Fruit fly (Drosophila melanogaster) whole organism: Measurements from ENCODE around the gene CG43135.

Experiments used
- CG8478 ChIP-seq: fragments of >200 bp; optimal IDR thresholded peaks from 2 replicates; lab custom pipeline; 2018; ENCODE audit warnings: inconsistent platforms
- Dll ChIP-seq: fragments of >200 bp; optimal IDR thresholded peaks from 2 replicates; lab custom pipeline; 2017
- EcR ChIP-seq, 2 experiments: fragments of >200 bp; optimal IDR thresholded peaks; 2 replicates each; lab custom pipeline; 2017; ENCODE audit warnings: missing biosample characterization in 2 of 2, missing genetic modification characterization in 2 of 2, missing genetic modification reagents in 2 of 2
- pan ChIP-seq: fragments of >200 bp; optimal IDR thresholded peaks from 2 replicates; lab custom pipeline; 2017
- psq ChIP-seq: fragments of >200 bp; optimal IDR thresholded peaks from 2 replicates; lab custom pipeline; 2017
- usp ChIP-seq: fragments of >200 bp; optimal IDR thresholded peaks from 2 replicates; lab custom pipeline; 2017; ENCODE audit warnings: missing biosample characterization, missing genetic modification characterization, mixed read lengths

Gene CG43135

DNA sequence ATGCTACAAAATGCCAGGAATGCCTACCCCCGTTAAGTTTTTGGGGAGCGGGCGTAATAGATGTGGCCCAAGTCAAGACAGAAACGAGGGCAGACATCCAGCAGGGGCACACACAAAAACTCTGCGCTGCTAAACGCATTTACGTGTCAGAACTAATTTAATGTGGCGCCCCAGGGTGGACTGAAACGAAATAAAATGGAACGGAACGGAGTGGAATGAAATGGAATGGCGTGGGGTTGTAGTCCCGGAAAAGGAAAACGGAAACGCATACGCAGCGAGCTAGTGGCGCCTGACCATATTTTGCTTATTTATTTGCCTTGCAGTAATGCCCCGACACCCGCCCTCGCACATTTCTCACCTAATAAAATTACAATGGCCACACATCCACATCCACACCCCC is 25.3 kb downstream of the CG43135 start:
- TF ChIP-seq usp (GFP tag; lab: Kevin White, UChicago) (no peak), pan (lab: Kevin White, UChicago) (no peak), CG8478 (no peak), EcR (GFP tag; optimal IDR thresholded peaks at IDR 0.05; lab: Kevin White, UChicago) (no peak), Dll (lab: Kevin White, UChicago) (no peak), psq (no peak)

DNA sequence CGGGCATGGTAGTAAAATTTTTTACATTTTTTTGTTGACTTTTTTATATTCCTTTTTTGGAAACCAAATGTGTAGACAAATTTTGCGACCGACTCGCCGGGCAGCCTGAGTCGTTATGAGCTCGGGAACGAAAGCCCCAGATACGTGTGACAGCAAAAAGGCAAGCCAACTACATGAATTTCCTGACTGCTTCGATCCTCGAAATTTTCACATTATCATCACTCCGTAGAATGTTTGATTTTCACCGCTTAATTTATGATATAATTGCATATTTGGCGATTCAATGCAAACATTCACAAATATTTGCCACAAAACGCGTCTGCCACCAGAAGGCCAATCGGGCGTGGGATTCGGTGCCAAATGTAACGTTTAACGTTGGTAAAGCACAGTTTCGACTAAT is 28.7 kb downstream of the CG43135 start, which contains the start of gene CG15577:
TSS of gene CG15577 (minus strand) at position 101 of the 400 bp plus-strand sequence.
- TF ChIP-seq CG8478 (no peak), pan (lab: Kevin White, UChicago) (no peak), psq (no peak), EcR (GFP tag; optimal IDR thresholded peaks at IDR 0.05; lab: Kevin White, UChicago) (no peak), Dll (lab: Kevin White, UChicago) (no peak), usp (GFP tag; lab: Kevin White, UChicago) (no peak)

DNA sequence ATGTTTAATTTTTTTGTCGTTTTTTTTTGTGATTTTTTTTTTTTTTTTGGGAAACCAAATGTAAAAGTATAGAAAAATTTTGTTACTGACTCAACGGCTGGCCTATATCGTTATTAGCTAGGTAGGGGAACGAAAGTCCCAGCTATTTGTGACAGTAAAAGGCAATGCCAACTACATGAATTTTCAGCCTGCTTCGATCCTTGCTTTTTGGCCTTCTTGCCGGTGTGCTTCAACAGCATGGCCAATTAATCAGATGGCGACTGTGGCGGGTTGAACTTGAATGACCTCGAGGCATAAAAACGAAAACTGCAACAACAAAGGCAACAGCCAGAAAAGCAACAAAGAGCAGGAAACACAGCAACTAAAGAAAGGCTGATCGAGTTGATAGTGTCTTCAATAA is 29.7 kb downstream of the CG43135 start, which contains the start of gene CG15578:
TSS of gene CG15578 (minus strand) at position 101 of the 400 bp plus-strand sequence.
- TF ChIP-seq EcR (GFP tag; optimal IDR thresholded peaks at IDR 0.05; lab: Kevin White, UChicago) = no peak
- no peak for TF ChIP-seq pan (lab: Kevin White, UChicago)
- no peak for TF ChIP-seq psq
- TF ChIP-seq Dll (lab: Kevin White, UChicago) = no peak
- TF ChIP-seq CG8478 = no peak
- TF ChIP-seq usp (GFP tag; lab: Kevin White, UChicago) = no peak

DNA sequence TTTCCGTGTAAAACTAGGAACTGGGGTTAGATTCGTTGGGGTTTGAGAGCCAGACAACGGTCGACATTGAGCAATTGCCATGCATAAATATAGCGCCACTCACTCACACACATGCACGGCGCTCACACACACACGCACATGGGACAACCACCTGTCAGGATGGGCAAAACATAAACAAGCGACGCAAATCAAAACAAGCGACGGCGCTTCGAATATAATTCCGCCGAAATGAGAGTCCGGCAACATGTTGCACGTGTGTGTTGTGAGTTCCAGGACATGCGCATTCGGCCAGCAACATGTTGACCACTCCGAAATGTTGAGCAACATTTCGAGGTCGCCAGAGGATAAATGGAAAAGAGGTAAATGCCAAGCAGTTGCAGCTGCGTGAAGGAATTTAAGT is 32.6 kb downstream of the CG43135 start:
- TF ChIP-seq EcR (GFP tag; optimal IDR thresholded peaks at IDR 0.05; lab: Kevin White, UChicago) (no peak), psq (no peak), CG8478 (no peak), Dll (lab: Kevin White, UChicago) (no peak), usp (GFP tag; lab: Kevin White, UChicago) (no peak), pan (lab: Kevin White, UChicago) (no peak)

DNA sequence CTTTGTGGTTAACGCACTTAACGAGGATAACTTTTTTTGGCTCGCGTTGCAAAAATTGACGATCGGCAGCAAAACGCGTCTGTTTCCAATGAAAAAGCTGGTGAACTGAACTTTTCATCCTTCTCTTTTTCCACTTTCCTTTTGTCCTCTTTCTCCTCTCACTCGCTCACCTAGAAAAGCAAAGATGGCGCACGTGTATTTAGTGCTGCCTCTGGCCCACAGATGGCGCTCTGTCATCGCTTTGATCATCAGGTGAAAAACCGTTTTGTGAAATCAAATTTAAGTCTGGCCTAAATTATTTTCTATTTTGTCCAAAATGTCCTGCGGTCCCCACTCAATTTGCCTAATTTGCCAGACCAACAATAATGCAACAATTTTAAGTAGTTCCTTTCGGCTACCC is 45.2 kb downstream of the CG43135 start:
- TF ChIP-seq EcR (GFP tag; optimal IDR thresholded peaks at IDR 0.05; lab: Kevin White, UChicago) (no peak), pan (lab: Kevin White, UChicago) (no peak), CG8478 (no peak)
